Fruit fly (Drosophila melanogaster): Measurements from ENCODE around the gene Jon99Fi.

- TF ChIP-seq her (GFP tag; optimal IDR thresholded peaks at IDR 0.05) (no peak), gt (GFP tag; IDR thresholded peaks at IDR 0.05) (no peak), fu2 (GFP tag; optimal IDR thresholded peaks at IDR 0.05) (no peak)
Measured at dm6 chr3R:30470690-30471089, 18.1 kb upstream of the Jon99Fi start.
